Worm (Caenorhabditis elegans) whole organism, early embryonic: ENCODE data around the gene F40G9.5.

ENCODE experiments used
- B0310.2 ChIP-seq: sonication (generic microtip); optimal IDR thresholded peaks from 2 replicates; lab custom pipeline; 2016; ENCODE audit warnings: mild to moderate bottlenecking, missing genetic modification characterization, missing compliant biosample characterization
- aly-1 ChIP-seq: sonication (generic microtip); optimal IDR thresholded peaks from 2 replicates; lab custom pipeline; 2016; ENCODE audit warnings: missing genetic modification characterization, missing compliant biosample characterization
- ama-1 ChIP-seq: fragments of 150-350 bp; optimal IDR thresholded peaks from 2 replicates; lab custom pipeline; 2014
- ets-7 ChIP-seq: sonication (generic microtip); optimal IDR thresholded peaks from 2 replicates; lab custom pipeline; 2016; ENCODE audit warnings: missing genotype, missing genetic modification characterization, missing compliant biosample characterization
- hnd-1 ChIP-seq: sonication (generic microtip); optimal IDR thresholded peaks from 2 replicates; lab custom pipeline; 2016; ENCODE audit warnings: missing genetic modification characterization, missing compliant biosample characterization

DNA sequence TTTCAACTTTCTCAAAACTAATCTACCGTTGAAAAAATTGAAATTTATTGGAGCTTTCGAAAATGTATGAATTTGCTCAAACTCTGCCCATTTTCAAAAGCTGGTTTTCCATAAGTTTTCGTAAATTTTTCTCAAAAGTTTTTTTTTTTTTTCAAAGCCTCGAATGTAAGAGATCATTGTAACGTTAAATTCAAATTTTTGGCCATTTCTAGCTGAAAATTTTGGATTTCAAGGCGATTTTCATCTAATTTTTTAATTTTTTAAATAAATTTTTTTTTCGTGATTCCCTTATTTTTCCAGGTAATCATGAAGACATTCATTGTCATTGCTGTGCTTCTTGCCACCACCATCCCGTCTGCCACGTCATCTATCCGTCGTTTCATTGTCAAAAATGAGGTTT is 49.1 kb downstream of the F40G9.5 start, which contains the start of gene hpo-38:
- TF ChIP-seq B0310.2 (tag; lab: Kevin White, UChicago) (no peak), ets-7 (tag; lab: Kevin White, UChicago) (no peak), hnd-1 (tag; lab: Kevin White, UChicago) (no peak), aly-1 (tag; lab: Kevin White, UChicago) (no peak), ama-1 (lab: Kevin White, UChicago) (no peak)
